Worm (Caenorhabditis elegans) whole organism, L4 larva: ENCODE results near the gene cit-1.2.

Experiments used
- F49E8.2 ChIP-seq: sonication (generic microtip); optimal IDR thresholded peaks from 2 replicates; lab custom pipeline; 2016; ENCODE audit warnings: missing compliant biosample characterization, mild to moderate bottlenecking, missing genetic modification characterization, borderline replicate concordance
- R02D3.7 ChIP-seq: fragments of 150-350 bp; sonication (generic microtip); optimal IDR thresholded peaks from 3 replicates; lab custom pipeline; 2014; ENCODE audit warnings: missing biosample characterization, missing genetic modification characterization
- Y5F2A.4 ChIP-seq: fragments of 200-800 bp; sonication (Bioruptor generic); optimal IDR thresholded peaks from 2 replicates; lab custom pipeline; 2018; ENCODE audit warnings: mild to moderate bottlenecking, missing genetic modification characterization, missing compliant biosample characterization
- Y75B8A.6 ChIP-seq: fragments of 200-800 bp; sonication (Bioruptor generic); IDR thresholded peaks from 2 replicates; pipeline ENCODE4 v1.3.6; 2022; ENCODE audit warnings: missing genetic modification reagents, missing genetic modification characterization, missing compliant biosample characterization
- ZK337.2 ChIP-seq: fragments of 200-800 bp; sonication (Bioruptor generic); IDR thresholded peaks from 2 replicates; pipeline ENCODE4 v1.3.6; 2022; ENCODE audit warnings: missing genetic modification reagents, missing genetic modification characterization, missing compliant biosample characterization
- aly-2 ChIP-seq: sonication (generic microtip); optimal IDR thresholded peaks from 2 replicates; lab custom pipeline; 2018; ENCODE audit warnings: missing biosample characterization, missing genetic modification characterization
- ama-1 ChIP-seq: fragments of 150-350 bp; optimal IDR thresholded peaks from 2 replicates; lab custom pipeline; 2014; ENCODE audit warnings: inconsistent platforms, mixed read lengths
- ceh-82 ChIP-seq: sonication (generic microtip); optimal IDR thresholded peaks from 2 replicates; lab custom pipeline; 2017; ENCODE audit warnings: missing biosample characterization, missing genetic modification characterization
- ces-1 ChIP-seq: fragments of 150-350 bp; sonication (generic microtip); optimal IDR thresholded peaks from 4 replicates; lab custom pipeline; 2014; ENCODE audit warnings: missing biosample characterization, missing genetic modification reagents, missing genetic modification characterization
- ctbp-1 ChIP-seq: fragments of 200-800 bp; sonication (Bioruptor generic); IDR thresholded peaks from 2 replicates; pipeline ENCODE4 v1.3.6; 2022; ENCODE audit warnings: missing genetic modification reagents, missing genetic modification characterization, missing compliant biosample characterization
- daf-16 ChIP-seq, 3 experiments: sonication (generic microtip); optimal IDR thresholded peaks; 2 replicates each; lab custom pipeline; 2016 to 2017; ENCODE audit warnings: missing genetic modification characterization in 3 of 3, missing genetic modification reagents in 3 of 3, mild to moderate bottlenecking in 2 of 3, missing compliant biosample characterization in 2 of 3, missing biosample characterization in 1 of 3, moderate library complexity in 1 of 3
- daf-8 ChIP-seq: fragments of 200-800 bp; sonication (Bioruptor generic); IDR thresholded peaks from 2 replicates; pipeline ENCODE4 v1.3.6; 2022; ENCODE audit warnings: missing genetic modification characterization, missing compliant biosample characterization
- dpl-1 ChIP-seq: fragments of 150-350 bp; optimal IDR thresholded peaks from 2 replicates; lab custom pipeline; 2014; ENCODE audit warnings: missing biosample characterization, missing genetic modification reagents, missing genetic modification characterization
- duxl-1 ChIP-seq: sonication (generic microtip); optimal IDR thresholded peaks from 2 replicates; lab custom pipeline; 2016; ENCODE audit warnings: mild to moderate bottlenecking, missing genetic modification characterization, moderate library complexity, missing compliant biosample characterization; ENCODE audit not compliant: poor library complexity
- dve-1 ChIP-seq: sonication (generic microtip); optimal IDR thresholded peaks from 2 replicates; lab custom pipeline; 2017; ENCODE audit warnings: antibody characterized with exemption, mild to moderate bottlenecking, missing genetic modification characterization, missing compliant biosample characterization; ENCODE audit not compliant: insufficient read depth
- egl-43 ChIP-seq: fragments of 200-800 bp; sonication (Bioruptor generic); IDR thresholded peaks from 2 replicates; pipeline ENCODE4 v1.3.6; 2022; ENCODE audit warnings: missing genetic modification reagents, missing genetic modification characterization, missing compliant biosample characterization
- fkh-10 ChIP-seq: fragments of 150-350 bp; optimal IDR thresholded peaks from 2 replicates; lab custom pipeline; 2014; ENCODE audit warnings: missing biosample characterization, missing genetic modification reagents, missing genetic modification characterization
- fos-1 ChIP-seq: fragments of 150-350 bp; optimal IDR thresholded peaks from 2 replicates; lab custom pipeline; 2014; ENCODE audit warnings: missing biosample characterization, missing genetic modification characterization
- hif-1 ChIP-seq, 2 experiments: sonication (generic microtip); optimal IDR thresholded peaks; 2 replicates each; lab custom pipeline; 2016 to 2017; ENCODE audit warnings: missing compliant biosample characterization in 2 of 2, missing genetic modification characterization in 2 of 2, missing genetic modification reagents in 2 of 2, missing genotype in 2 of 2, mild to moderate bottlenecking in 1 of 2
- hlh-30 ChIP-seq: sonication (generic microtip); optimal IDR thresholded peaks from 2 replicates; lab custom pipeline; 2017; ENCODE audit warnings: antibody characterized with exemption, mild to moderate bottlenecking, missing genetic modification characterization, missing compliant biosample characterization; ENCODE audit not compliant: insufficient read depth
- lim-7 ChIP-seq: fragments of 200-800 bp; sonication (Bioruptor generic); IDR thresholded peaks from 2 replicates; pipeline ENCODE4 v1.3.6; 2022; ENCODE audit warnings: missing genetic modification characterization, missing compliant biosample characterization
- lin-1 ChIP-seq: fragments of 200-800 bp; sonication (Bioruptor generic); IDR thresholded peaks from 2 replicates; pipeline ENCODE4 v1.3.6; 2022; ENCODE audit warnings: missing genetic modification reagents, missing genetic modification characterization, missing compliant biosample characterization
- lin-29 ChIP-seq: fragments of 200-800 bp; sonication (Bioruptor generic); IDR thresholded peaks from 2 replicates; pipeline ENCODE4 v1.3.6; 2022; ENCODE audit warnings: missing genetic modification reagents, missing genetic modification characterization, missing compliant biosample characterization
- lir-3 ChIP-seq: sonication (generic microtip); optimal IDR thresholded peaks from 2 replicates; lab custom pipeline; 2016; ENCODE audit warnings: mild to moderate bottlenecking, missing genetic modification characterization, missing compliant biosample characterization
- madf-5 ChIP-seq, 2 experiments: fragments of 200-800 bp; sonication (Bioruptor generic); IDR thresholded peaks; 2 replicates each; pipeline ENCODE4 v1.3.6; 2022; ENCODE audit warnings: missing compliant biosample characterization in 2 of 2, missing genetic modification characterization in 2 of 2
- mdt-29 ChIP-seq: fragments of 200-800 bp; sonication (Bioruptor generic); IDR thresholded peaks from 2 replicates; pipeline ENCODE4 v1.3.6; 2022; ENCODE audit warnings: missing genetic modification reagents, missing genetic modification characterization, missing compliant biosample characterization
- mxl-2 ChIP-seq: fragments of 200-800 bp; sonication (Bioruptor generic); conservative IDR thresholded peaks from 2 replicates; pipeline ENCODE4 v1.3.6; 2022; ENCODE audit warnings: missing genetic modification reagents, missing genetic modification characterization, missing compliant biosample characterization
- mxl-3 ChIP-seq: fragments of 200-800 bp; sonication (Bioruptor generic); optimal IDR thresholded peaks from 2 replicates; lab custom pipeline; 2018; ENCODE audit warnings: mild to moderate bottlenecking, missing genetic modification characterization, missing compliant biosample characterization
- nhr-11 ChIP-seq: fragments of 150-350 bp; optimal IDR thresholded peaks from 2 replicates; lab custom pipeline; 2014; ENCODE audit warnings: missing biosample characterization, missing genetic modification characterization
- nhr-111 ChIP-seq: fragments of 200-800 bp; sonication (Bioruptor generic); optimal IDR thresholded peaks from 2 replicates; lab custom pipeline; 2018; ENCODE audit warnings: mild to moderate bottlenecking, missing genetic modification characterization, missing compliant biosample characterization
- nhr-237 ChIP-seq: sonication (generic microtip); optimal IDR thresholded peaks from 2 replicates; lab custom pipeline; 2017; ENCODE audit warnings: missing biosample characterization, missing genetic modification characterization
- nhr-25 ChIP-seq: sonication (generic microtip); optimal IDR thresholded peaks from 2 replicates; lab custom pipeline; 2017; ENCODE audit warnings: missing genetic modification characterization, mild to moderate bottlenecking, missing compliant biosample characterization, antibody characterized with exemption, moderate library complexity, borderline replicate concordance; ENCODE audit not compliant: insufficient read depth
- nhr-48 ChIP-seq: sonication (generic microtip); optimal IDR thresholded peaks from 2 replicates; lab custom pipeline; 2016; ENCODE audit warnings: mild to moderate bottlenecking, missing genetic modification characterization, missing compliant biosample characterization
- rbr-2 ChIP-seq: sonication (generic microtip); optimal IDR thresholded peaks from 2 replicates; lab custom pipeline; 2016; ENCODE audit warnings: missing genotype, missing genetic modification characterization, missing compliant biosample characterization
- saeg-2 ChIP-seq: fragments of 200-800 bp; sonication (Bioruptor generic); IDR thresholded peaks from 2 replicates; pipeline ENCODE4 v1.3.6; 2022; ENCODE audit warnings: missing genetic modification reagents, missing genetic modification characterization, missing compliant biosample characterization
- set-16 ChIP-seq: fragments of 200-800 bp; sonication (Bioruptor generic); IDR thresholded peaks from 2 replicates; pipeline ENCODE4 v1.3.6; 2022; ENCODE audit warnings: missing genetic modification reagents, missing genetic modification characterization, missing compliant biosample characterization
- snpc-1.2 ChIP-seq: fragments of 200-800 bp; sonication (Bioruptor generic); IDR thresholded peaks from 2 replicates; pipeline ENCODE4 v1.3.6; 2022; ENCODE audit warnings: missing genetic modification reagents, missing genetic modification characterization, missing compliant biosample characterization
- zip-11 ChIP-seq: fragments of 200-800 bp; sonication (Bioruptor generic); IDR thresholded peaks from 2 replicates; pipeline ENCODE4 v1.3.6; 2022; ENCODE audit warnings: missing genetic modification characterization, missing compliant biosample characterization

Gene cit-1.2

DNA sequence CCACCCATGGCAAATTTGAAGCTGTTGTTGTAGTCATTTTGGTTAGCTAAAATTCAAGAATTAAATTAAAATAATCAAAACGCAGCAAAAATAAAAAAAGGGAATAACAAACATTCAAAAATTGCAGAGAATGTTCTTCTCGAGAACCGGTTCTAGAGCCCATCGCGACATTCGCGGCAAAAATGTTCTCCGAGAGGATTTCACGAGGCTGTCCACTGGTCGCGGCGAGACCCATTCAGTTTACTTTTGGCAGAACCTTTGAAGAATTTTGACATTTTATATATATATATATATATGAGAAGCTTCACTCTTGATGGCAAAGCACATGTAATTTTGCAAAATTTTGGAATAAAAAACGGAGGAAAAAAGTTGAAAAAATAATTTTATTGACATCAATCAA is 18.9 kb downstream of the cit-1.2 start, which contains the start of gene F44B9.8 (continued):
- TF ChIP-seq hlh-30 (tag; lab: Kevin White, UChicago) (peak; percentile 52), fkh-10 (GFP tag; lab: Kevin White, UChicago) (no peak), lir-3 (tag; lab: Kevin White, UChicago) (no peak), lin-29 (GFP tag; lab: Robert Waterston, UW) (no peak), nhr-111 (GFP tag; lab: Kevin White, UChicago) (no peak), nhr-237 (tag; lab: Kevin White, UChicago) (no peak), dpl-1 (GFP tag; lab: Kevin White, UChicago) (peak; percentile 87), mxl-3 (GFP tag; lab: Kevin White, UChicago) (no peak), rbr-2 (peak; percentile 40), F49E8.2 (tag; lab: Kevin White, UChicago) (no peak), zip-11 (GFP tag; lab: Robert Waterston, UW) (no peak), snpc-1.2 (no peak), ctbp-1 (GFP tag; lab: Robert Waterston, UW) (no peak), dve-1 (tag; lab: Kevin White, UChicago) (peak; percentile 65), mxl-2 (GFP tag; lab: Robert Waterston, UW) (no peak), ceh-82 (tag; lab: Kevin White, UChicago) (no peak)

DNA sequence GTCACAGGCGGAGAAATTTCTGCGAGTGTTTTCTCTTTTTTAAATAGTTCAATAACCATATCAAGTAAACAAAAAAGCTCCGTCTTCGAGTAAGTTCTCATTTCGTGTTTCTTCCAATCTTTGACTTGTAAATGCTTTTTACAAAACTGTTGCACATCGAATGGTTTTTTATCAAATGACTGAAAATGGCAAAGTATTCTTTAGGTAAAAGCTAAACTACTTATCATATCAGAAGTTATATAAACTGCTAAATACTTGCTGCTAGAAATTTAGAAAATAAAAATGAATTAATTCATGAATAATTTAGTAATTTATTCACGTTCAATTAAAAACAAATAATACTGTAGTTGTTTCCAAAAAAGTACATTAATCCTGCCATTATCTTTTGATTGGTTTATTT is 20.4 kb downstream of the cit-1.2 start, which contains the start of gene F44B9.9:
Gene F44B9.9, minus strand, starts transcription at position 101 of the 400 bp plus-strand sequence.
- no peak for TF ChIP-seq daf-16 (GFP tag; optimal IDR thresholded peaks at IDR 0.05; lab: Kevin White, UChicago)
- no peak for TF ChIP-seq daf-16 (tag; optimal IDR thresholded peaks at IDR 0.05; lab: Kevin White, UChicago)
- no peak for TF ChIP-seq set-16
- no peak for TF ChIP-seq Y75B8A.6 (GFP tag; lab: Robert Waterston, UW)
- TF ChIP-seq Y5F2A.4 (GFP tag; lab: Kevin White, UChicago): no peak
- TF ChIP-seq ces-1 (GFP tag; lab: Kevin White, UChicago): no peak
- no peak for TF ChIP-seq fos-1 (tag; lab: Kevin White, UChicago)
- no peak for TF ChIP-seq dve-1 (tag; lab: Kevin White, UChicago)
- TF ChIP-seq mdt-29 (GFP tag; lab: Robert Waterston, UW): no peak
- no peak for TF ChIP-seq lin-1 (GFP tag; lab: Robert Waterston, UW)
- no peak for TF ChIP-seq daf-8 (GFP tag; lab: Robert Waterston, UW)
- no peak for TF ChIP-seq fkh-10 (GFP tag; lab: Kevin White, UChicago)
- no peak for TF ChIP-seq nhr-11
- no peak for TF ChIP-seq ZK337.2 (GFP tag; lab: Robert Waterston, UW)
- no peak for TF ChIP-seq zip-11 (GFP tag; lab: Robert Waterston, UW)
- TF ChIP-seq R02D3.7 (tag; lab: Kevin White, UChicago): no peak
- no peak for TF ChIP-seq nhr-25 (tag; lab: Kevin White, UChicago)

DNA sequence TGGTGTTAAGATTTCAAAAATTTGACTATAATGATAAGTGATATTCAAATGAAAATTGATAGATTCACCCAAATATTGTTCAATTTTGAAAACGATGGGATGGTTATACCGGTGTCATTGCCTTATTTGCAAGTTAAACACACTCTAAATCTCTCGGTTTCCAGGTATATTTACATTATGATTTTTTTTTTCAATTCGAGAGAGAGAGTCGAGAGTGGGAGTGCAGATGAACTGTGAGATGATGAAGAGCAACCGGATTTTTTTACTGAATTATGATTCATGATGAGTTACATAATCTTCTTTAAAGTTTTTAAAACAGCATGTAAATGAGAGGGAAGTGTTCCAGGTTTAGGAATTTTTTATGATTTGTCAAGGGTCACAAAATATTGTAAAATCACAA is 23.0 kb downstream of the cit-1.2 start, which contains the start of gene F44B9.10:
Gene F44B9.10, minus strand, starts transcription at position 101 of the 400 bp plus-strand sequence.
- no peak for TF ChIP-seq egl-43
- TF ChIP-seq ama-1 (lab: Kevin White, UChicago): no peak
- no peak for TF ChIP-seq saeg-2
- no peak for TF ChIP-seq ceh-82 (tag; lab: Kevin White, UChicago)
- no peak for TF ChIP-seq lim-7 (GFP tag; lab: Robert Waterston, UW)
- TF ChIP-seq duxl-1 (tag; lab: Kevin White, UChicago): no peak
- no peak for TF ChIP-seq madf-5 (GFP tag; IDR thresholded peaks at IDR 0.05; lab: Robert Waterston, UW)
- TF ChIP-seq daf-8 (GFP tag; lab: Robert Waterston, UW): no peak
- TF ChIP-seq dve-1 (tag; lab: Kevin White, UChicago): no peak
- TF ChIP-seq aly-2 (tag; lab: Kevin White, UChicago): no peak
- no peak for TF ChIP-seq hif-1 (tag; optimal IDR thresholded peaks at IDR 0.05; lab: Kevin White, UChicago)
- no peak for TF ChIP-seq Y5F2A.4 (GFP tag; lab: Kevin White, UChicago)
- TF ChIP-seq snpc-1.2: no peak
- no peak for TF ChIP-seq set-16
- no peak for TF ChIP-seq Y75B8A.6 (GFP tag; lab: Robert Waterston, UW)
- no peak for TF ChIP-seq nhr-48 (tag; lab: Kevin White, UChicago)
